Worm (Caenorhabditis elegans) whole organism, young adult: ENCODE results near the gene alh-6.

Source experiments
- B0261.1 ChIP-seq: sonication (generic microtip); optimal IDR thresholded peaks from 2 replicates; lab custom pipeline; 2016; ENCODE audit warnings: mild to moderate bottlenecking, missing genetic modification characterization, moderate library complexity, missing compliant biosample characterization
- D2030.7 ChIP-seq: fragments of 200-800 bp; sonication (Bioruptor generic); IDR thresholded peaks from 2 replicates; pipeline ENCODE4 v1.3.6; 2022; ENCODE audit warnings: missing genetic modification reagents, missing genetic modification characterization, missing compliant biosample characterization
- F10E7.11 ChIP-seq: sonication (generic microtip); optimal IDR thresholded peaks from 2 replicates; lab custom pipeline; 2017; ENCODE audit warnings: mild to moderate bottlenecking, missing genetic modification characterization, moderate library complexity, missing compliant biosample characterization
- F39B2.1 ChIP-seq: fragments of 200-800 bp; sonication (Bioruptor generic); IDR thresholded peaks from 2 replicates; pipeline ENCODE4 v1.3.6; 2022; ENCODE audit warnings: missing genetic modification reagents, missing genetic modification characterization, missing compliant biosample characterization
- F57A8.1 ChIP-seq: fragments of 200-800 bp; sonication (Bioruptor generic); optimal IDR thresholded peaks from 2 replicates; lab custom pipeline; 2018; ENCODE audit warnings: mild to moderate bottlenecking, missing genetic modification characterization, moderate library complexity, missing compliant biosample characterization
- T26A5.8 ChIP-seq: sonication (generic microtip); optimal IDR thresholded peaks from 2 replicates; lab custom pipeline; 2016; ENCODE audit warnings: missing genetic modification characterization, missing compliant biosample characterization
- Y56A3A.18 ChIP-seq: fragments of 200-800 bp; sonication (Bioruptor generic); IDR thresholded peaks from 2 replicates; pipeline ENCODE4 v1.3.6; 2022; ENCODE audit warnings: missing genetic modification reagents, missing genetic modification characterization, missing compliant biosample characterization
- ZK185.1 ChIP-seq: sonication (generic microtip); optimal IDR thresholded peaks from 2 replicates; lab custom pipeline; 2016; ENCODE audit warnings: mild to moderate bottlenecking, missing genetic modification characterization, missing compliant biosample characterization; ENCODE audit not compliant: poor library complexity, severe bottlenecking
- ama-1 ChIP-seq, 3 experiments: fragments of 150-350 bp in 1 of 3; sonication (generic microtip) in 2 of 3; optimal IDR thresholded peaks; 2 replicates each; lab custom pipeline; 2014 to 2018; ENCODE audit warnings: missing biosample characterization in 2 of 3, missing genetic modification characterization in 2 of 3, missing genetic modification reagents in 2 of 3
- atf-7 ChIP-seq: sonication (generic microtip); optimal IDR thresholded peaks from 2 replicates; lab custom pipeline; 2017; ENCODE audit warnings: mild to moderate bottlenecking, missing genetic modification characterization, missing compliant biosample characterization
- bed-1 ChIP-seq: fragments of 200-800 bp; sonication (Bioruptor generic); IDR thresholded peaks from 2 replicates; pipeline ENCODE4 v1.3.6; 2022; ENCODE audit warnings: missing genetic modification reagents, missing genetic modification characterization, missing compliant biosample characterization
- ccch-3 ChIP-seq: fragments of 200-800 bp; sonication (Bioruptor generic); optimal IDR thresholded peaks from 2 replicates; lab custom pipeline; 2018; ENCODE audit warnings: mild to moderate bottlenecking, missing genetic modification characterization, missing compliant biosample characterization
- ceh-27 ChIP-seq: fragments of 200-800 bp; sonication (Bioruptor generic); optimal IDR thresholded peaks from 2 replicates; lab custom pipeline; 2018; ENCODE audit warnings: mild to moderate bottlenecking, missing genetic modification characterization, moderate library complexity, missing compliant biosample characterization
- chd-7 ChIP-seq: sonication (generic microtip); optimal IDR thresholded peaks from 2 replicates; lab custom pipeline; 2016; ENCODE audit warnings: mild to moderate bottlenecking, missing genetic modification characterization, moderate library complexity, missing compliant biosample characterization
- die-1 ChIP-seq: sonication (generic microtip); optimal IDR thresholded peaks from 2 replicates; lab custom pipeline; 2016; ENCODE audit warnings: missing genotype, mild to moderate bottlenecking, missing genetic modification characterization, missing compliant biosample characterization
- dox-1 ChIP-seq: fragments of 200-800 bp; sonication (Bioruptor generic); IDR thresholded peaks from 2 replicates; pipeline ENCODE4 v1.3.6; 2022; ENCODE audit warnings: missing genetic modification reagents, missing genetic modification characterization, missing compliant biosample characterization
- dpff-1 ChIP-seq: sonication (generic microtip); optimal IDR thresholded peaks from 2 replicates; lab custom pipeline; 2017; ENCODE audit warnings: mild to moderate bottlenecking, missing genetic modification characterization, missing compliant biosample characterization
- efl-1 ChIP-seq: fragments of 150-350 bp; optimal IDR thresholded peaks from 2 replicates; lab custom pipeline; 2014; ENCODE audit warnings: missing biosample characterization, missing genetic modification reagents, missing genetic modification characterization
- egrh-3 ChIP-seq: fragments of 200-800 bp; sonication (Bioruptor generic); IDR thresholded peaks from 2 replicates; pipeline ENCODE4 v1.3.6; 2022; ENCODE audit warnings: missing genetic modification reagents, missing genetic modification characterization, missing compliant biosample characterization
- gei-17 ChIP-seq: fragments of 200-800 bp; sonication (Bioruptor generic); optimal IDR thresholded peaks from 2 replicates; lab custom pipeline; 2018; ENCODE audit warnings: mild to moderate bottlenecking, missing genetic modification characterization, missing compliant biosample characterization
- him-1 ChIP-seq: sonication (generic microtip); optimal IDR thresholded peaks from 2 replicates; lab custom pipeline; 2016; ENCODE audit warnings: missing genotype, missing genetic modification reagents, missing genetic modification characterization, missing compliant biosample characterization
- hlh-12 ChIP-seq: sonication (generic microtip); optimal IDR thresholded peaks from 2 replicates; lab custom pipeline; 2016; ENCODE audit warnings: missing genetic modification characterization, missing compliant biosample characterization
- hmg-1.2 ChIP-seq: fragments of 200-800 bp; sonication (Bioruptor generic); IDR thresholded peaks from 2 replicates; pipeline ENCODE4 v1.3.6; 2022; ENCODE audit warnings: missing genetic modification reagents, missing genetic modification characterization, missing compliant biosample characterization
- lag-1 ChIP-seq: fragments of 200-800 bp; sonication (Bioruptor generic); IDR thresholded peaks from 2 replicates; pipeline ENCODE4 v1.3.6; 2022; ENCODE audit warnings: missing genetic modification reagents, missing genetic modification characterization, missing compliant biosample characterization
- lin-35 ChIP-seq, 3 experiments: fragments of 150-350 bp in 2 of 3; sonication (generic microtip) in 1 of 3; optimal IDR thresholded peaks; 2 replicates each; lab custom pipeline; 2014 to 2018; ENCODE audit warnings: missing biosample characterization in 3 of 3, missing genetic modification characterization in 3 of 3, missing genetic modification reagents in 3 of 3
- lin-40 ChIP-seq: sonication (generic microtip); optimal IDR thresholded peaks from 2 replicates; lab custom pipeline; 2016; ENCODE audit warnings: missing genetic modification characterization, mild to moderate bottlenecking, missing compliant biosample characterization, missing genotype, missing genetic modification reagents
- lsl-1 ChIP-seq: fragments of 200-800 bp; sonication (Bioruptor generic); optimal IDR thresholded peaks from 2 replicates; lab custom pipeline; 2018; ENCODE audit warnings: mild to moderate bottlenecking, missing genetic modification characterization, moderate library complexity, missing compliant biosample characterization
- madf-10 ChIP-seq: sonication (generic microtip); optimal IDR thresholded peaks from 2 replicates; lab custom pipeline; 2016; ENCODE audit warnings: mild to moderate bottlenecking, missing genetic modification characterization, missing compliant biosample characterization
- madf-3 ChIP-seq: fragments of 200-800 bp; sonication (Bioruptor generic); IDR thresholded peaks from 2 replicates; pipeline ENCODE4 v1.3.6; 2022; ENCODE audit warnings: missing genetic modification reagents, missing genetic modification characterization, missing compliant biosample characterization
- nhr-120 ChIP-seq: fragments of 200-800 bp; sonication (Bioruptor generic); IDR thresholded peaks from 2 replicates; pipeline ENCODE4 v1.3.6; 2022; ENCODE audit warnings: missing genetic modification characterization, missing compliant biosample characterization
- rec-8 ChIP-seq, 2 experiments: sonication (generic microtip); optimal IDR thresholded peaks; 2 replicates each; lab custom pipeline; 2016; ENCODE audit warnings: mild to moderate bottlenecking in 2 of 2, missing genetic modification characterization in 2 of 2, missing genetic modification reagents in 2 of 2, missing genotype in 2 of 2, missing biosample characterization in 1 of 2, missing compliant biosample characterization in 1 of 2, moderate library complexity in 1 of 2
- rpc-1 ChIP-seq, 2 experiments: fragments of 150-350 bp in 1 of 2; sonication (generic microtip) in 1 of 2; optimal IDR thresholded peaks; 2 replicates each; lab custom pipeline; 2014 to 2018; ENCODE audit warnings: missing biosample characterization in 1 of 2, missing genetic modification characterization in 1 of 2, missing genetic modification reagents in 1 of 2, missing genotype in 1 of 2
- sea-2 ChIP-seq: fragments of 200-800 bp; sonication (Bioruptor generic); IDR thresholded peaks from 2 replicates; pipeline ENCODE4 v1.3.6; 2022; ENCODE audit warnings: missing genetic modification characterization, missing compliant biosample characterization
- snpc-1.1 ChIP-seq: sonication (generic microtip); optimal IDR thresholded peaks from 2 replicates; lab custom pipeline; 2017; ENCODE audit warnings: missing genetic modification characterization, mild to moderate bottlenecking, missing compliant biosample characterization, antibody characterized with exemption, moderate library complexity, missing genotype, missing genetic modification reagents; ENCODE audit not compliant: insufficient read depth
- snpc-1.3 ChIP-seq: sonication (generic microtip); optimal IDR thresholded peaks from 2 replicates; lab custom pipeline; 2017; ENCODE audit warnings: missing genetic modification characterization, mild to moderate bottlenecking, missing compliant biosample characterization, antibody characterized with exemption, moderate library complexity, missing genotype, missing genetic modification reagents; ENCODE audit not compliant: insufficient read depth
- snpc-4 ChIP-seq, 5 experiments: fragments of 150-350 bp in 1 of 5; sonication (generic microtip) in 4 of 5; optimal IDR thresholded peaks; 2 replicates each; lab custom pipeline; 2014 to 2018; ENCODE audit warnings: missing genetic modification characterization in 5 of 5, missing biosample characterization in 3 of 5, antibody characterized with exemption in 2 of 5, mild to moderate bottlenecking in 2 of 5, missing compliant biosample characterization in 2 of 5, missing genotype in 2 of 5, moderate library complexity in 2 of 5, missing genetic modification reagents in 1 of 5
- sptf-2 ChIP-seq: fragments of 200-800 bp; sonication (Bioruptor generic); optimal IDR thresholded peaks from 2 replicates; lab custom pipeline; 2018; ENCODE audit warnings: mild to moderate bottlenecking, missing genetic modification characterization, missing compliant biosample characterization
- unc-62 ChIP-seq: fragments of 150-350 bp; optimal IDR thresholded peaks from 2 replicates; lab custom pipeline; 2014; ENCODE audit warnings: missing biosample characterization, missing genetic modification reagents, missing genetic modification characterization
- xnd-1 ChIP-seq: sonication (generic microtip); optimal IDR thresholded peaks from 2 replicates; lab custom pipeline; 2016; ENCODE audit warnings: missing genotype, missing genetic modification reagents, missing genetic modification characterization, missing compliant biosample characterization
- ztf-18 ChIP-seq: sonication (generic microtip); optimal IDR thresholded peaks from 2 replicates; lab custom pipeline; 2016; ENCODE audit warnings: missing genotype, mild to moderate bottlenecking, missing genetic modification characterization, missing compliant biosample characterization
- ztf-26 ChIP-seq: sonication (generic microtip); optimal IDR thresholded peaks from 2 replicates; lab custom pipeline; 2017; ENCODE audit warnings: missing genetic modification characterization, missing compliant biosample characterization
- ztf-3 ChIP-seq: fragments of 200-800 bp; sonication (Bioruptor generic); optimal IDR thresholded peaks from 2 replicates; lab custom pipeline; 2018; ENCODE audit warnings: mild to moderate bottlenecking, missing genetic modification characterization, missing compliant biosample characterization
- ztf-6 ChIP-seq: fragments of 200-800 bp; sonication (Bioruptor generic); IDR thresholded peaks from 2 replicates; pipeline ENCODE4 v1.3.6; 2022; ENCODE audit warnings: missing genetic modification reagents, missing genetic modification characterization, missing compliant biosample characterization

alh-6 gene

ce11 chrII:1323190-1323651, 13.3 kb upstream of the alh-6 start (continued):
- no peak for TF ChIP-seq F57A8.1
- no peak for TF ChIP-seq ZK185.1 (tag; lab: Kevin White, UChicago)
- TF ChIP-seq chd-7 (tag; lab: Kevin White, UChicago) = peak; percentile 43
- no peak for TF ChIP-seq sptf-2
- TF ChIP-seq him-1 (tag; lab: Kevin White, UChicago) = no peak
- no peak for TF ChIP-seq snpc-4 (GFP tag; optimal IDR thresholded peaks at IDR 0.05; lab: Kevin White, UChicago)
- TF ChIP-seq snpc-4 (tag; optimal IDR thresholded peaks at IDR 0.05; lab: Kevin White, UChicago) = peak in 2 of 4 experiments; percentile 20 to 46
- 0 out of 2 replicates have a peak, but pooled peaks have one; percentile 60 for TF ChIP-seq madf-3 (GFP tag; lab: Robert Waterston, UW)
- TF ChIP-seq ccch-3 = no peak
- TF ChIP-seq gei-17 = no peak
- peak; percentile 77; the same call in 1 of the 2 replicates for TF ChIP-seq egrh-3
- no peak for TF ChIP-seq ztf-6 (GFP tag; lab: Robert Waterston, UW)
- no peak for TF ChIP-seq efl-1 (GFP tag; lab: Kevin White, UChicago)
- TF ChIP-seq unc-62 (GFP tag; lab: Kevin White, UChicago) = no peak
- TF ChIP-seq hmg-1.2 (GFP tag; lab: Robert Waterston, UW) = peak; percentile 44; the same call in 1 of the 2 replicates
- TF ChIP-seq T26A5.8 = peak; percentile 64
- TF ChIP-seq atf-7 (tag; lab: Kevin White, UChicago) = peak; percentile 34
- peak; percentile 14; the same call in 1 of the 2 replicates for TF ChIP-seq D2030.7 (GFP tag; lab: Robert Waterston, UW)
- peak; percentile 40 for TF ChIP-seq lin-40 (tag; lab: Kevin White, UChicago)
- TF ChIP-seq die-1 (tag; lab: Kevin White, UChicago) = no peak
- peak; percentile 25 for TF ChIP-seq ceh-27 (GFP tag; lab: Kevin White, UChicago)
- no peak for TF ChIP-seq lsl-1 (GFP tag; lab: Kevin White, UChicago)
- TF ChIP-seq snpc-1.3 (tag; lab: Kevin White, UChicago) = peak; percentile 4
- TF ChIP-seq B0261.1 = peak; percentile 2
- TF ChIP-seq bed-1 (GFP tag; lab: Robert Waterston, UW) = no peak
- 0 out of 2 replicates have a peak, but pooled peaks have one; percentile 40 for TF ChIP-seq dox-1 (GFP tag; lab: Robert Waterston, UW)
- TF ChIP-seq ztf-26 = no peak
- peak; percentile 40 for TF ChIP-seq xnd-1 (tag; lab: Kevin White, UChicago)
- TF ChIP-seq F39B2.1 (GFP tag; lab: Robert Waterston, UW) = no peak
- no peak for TF ChIP-seq Y56A3A.18 (GFP tag; lab: Robert Waterston, UW)
- TF ChIP-seq rec-8 (tag; optimal IDR thresholded peaks at IDR 0.05; lab: Kevin White, UChicago) = no peak
- TF ChIP-seq, all 124 proteins: peak for 36

- TF ChIP-seq snpc-4 (GFP tag; optimal IDR thresholded peaks at IDR 0.05; lab: Kevin White, UChicago) (no peak), snpc-4 (tag; optimal IDR thresholded peaks at IDR 0.05; lab: Kevin White, UChicago) (no peak), ama-1 (optimal IDR thresholded peaks at IDR 0.05; lab: Kevin White, UChicago) (no peak), ama-1 (GFP tag; optimal IDR thresholded peaks at IDR 0.05; lab: Kevin White, UChicago) (peak; percentile 29 to 66), D2030.7 (GFP tag; lab: Robert Waterston, UW) (no peak), sea-2 (GFP tag; lab: Robert Waterston, UW) (no peak), gei-17 (no peak), lin-35 (GFP tag; optimal IDR thresholded peaks at IDR 0.05; lab: Kevin White, UChicago) (no peak), F10E7.11 (tag; lab: Kevin White, UChicago) (no peak), madf-10 (tag; lab: Kevin White, UChicago) (no peak), lag-1 (GFP tag; lab: Robert Waterston, UW) (no peak), ccch-3 (no peak), snpc-1.1 (tag; lab: Kevin White, UChicago) (no peak), rpc-1 (optimal IDR thresholded peaks at IDR 0.05; lab: Kevin White, UChicago) (no peak), rpc-1 (tag; optimal IDR thresholded peaks at IDR 0.05; lab: Kevin White, UChicago) (no peak), hlh-12 (tag; lab: Kevin White, UChicago) (no peak), dpff-1 (tag; lab: Kevin White, UChicago) (no peak), ztf-18 (tag; lab: Kevin White, UChicago) (no peak), nhr-120 (GFP tag; lab: Robert Waterston, UW) (no peak), ztf-3 (GFP tag; lab: Kevin White, UChicago) (no peak)
These were observed 12.6 kb upstream of the alh-6 start for ce11 chrII:1322283-1323173.
